Worm (Caenorhabditis elegans) whole organism, mixed stage, embryonic: ENCODE data around the gene atg-10.

Experiments used
- ces-1 ChIP-seq: fragments of 150-350 bp; optimal IDR thresholded peaks from 2 replicates; lab custom pipeline; 2014; ENCODE audit warnings: missing biosample characterization, missing genetic modification reagents, missing genetic modification characterization
- drap-1 ChIP-seq: fragments of 200-800 bp; sonication (Bioruptor generic); optimal IDR thresholded peaks from 3 replicates; lab custom pipeline; 2018; ENCODE audit warnings: mild to moderate bottlenecking, missing genetic modification characterization, missing compliant biosample characterization
- elt-1 ChIP-seq: sonication (generic microtip); optimal IDR thresholded peaks from 2 replicates; lab custom pipeline; 2017; ENCODE audit warnings: missing genetic modification characterization, mild to moderate bottlenecking, missing compliant biosample characterization, antibody characterized with exemption, moderate library complexity, borderline replicate concordance; ENCODE audit not compliant: insufficient read depth
- lin-13 ChIP-seq: fragments of 150-350 bp; optimal IDR thresholded peaks from 2 replicates; lab custom pipeline; 2014; ENCODE audit warnings: missing biosample characterization, missing genetic modification characterization
- unc-120 ChIP-seq: sonication (generic microtip); optimal IDR thresholded peaks from 2 replicates; lab custom pipeline; 2017; ENCODE audit warnings: missing genetic modification characterization, missing compliant biosample characterization; ENCODE audit not compliant: poor library complexity, severe bottlenecking

ce11 chrII:8701059-8701458 lies 42.1 kb downstream of the atg-10 start:
- no peak for TF ChIP-seq drap-1 (GFP tag; lab: Kevin White, UChicago)
- TF ChIP-seq elt-1 (tag; lab: Kevin White, UChicago), result no peak
- TF ChIP-seq lin-13 (tag; lab: Kevin White, UChicago), result no peak
- no peak for TF ChIP-seq ces-1 (GFP tag; lab: Kevin White, UChicago)
- no peak for TF ChIP-seq unc-120
